Worm (Caenorhabditis elegans): ENCODE measurements around the gene tmbi-4.
"Not testable (repeated sequence)": the region's sequence is repeated elsewhere in the genome, so short reads cannot be mapped to it uniquely, and the experiment has no call there.

The tmbi-4 gene

DNA sequence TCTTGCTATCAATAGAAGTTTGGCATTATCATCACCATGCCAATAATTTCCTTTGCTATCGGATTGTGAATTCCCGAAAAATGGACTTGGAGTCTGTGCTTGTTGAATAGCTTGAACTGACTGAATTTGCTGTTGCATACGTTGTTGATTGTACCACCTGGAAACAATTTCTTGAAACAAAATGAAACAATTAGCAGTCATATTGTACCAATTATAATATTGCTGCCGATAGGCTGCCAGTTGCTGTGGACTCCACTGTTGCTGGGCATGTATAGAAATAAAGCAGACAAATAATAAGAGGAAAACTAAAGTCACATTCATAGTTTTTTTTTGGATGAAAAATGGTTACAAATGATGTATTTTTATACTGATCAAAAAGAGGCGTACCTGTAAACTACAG lies 16.4 kb downstream of the tmbi-4 start, which contains the start of gene B0563.10:
TSS of gene B0563.10 (minus strand) at position 325 of the 400 bp plus-strand sequence.
- no peak for TF ChIP-seq unc-62 (GFP tag; optimal IDR thresholded peaks at IDR 0.05)

ce11 chrX:9168239-9168638 lies 17.7 kb downstream of the tmbi-4 start, which contains the start of gene B0563.9:
B0563.9 (plus strand) TSS chrX:9168539.
- no peak for TF ChIP-seq unc-62 (GFP tag; optimal IDR thresholded peaks at IDR 0.05)

DNA sequence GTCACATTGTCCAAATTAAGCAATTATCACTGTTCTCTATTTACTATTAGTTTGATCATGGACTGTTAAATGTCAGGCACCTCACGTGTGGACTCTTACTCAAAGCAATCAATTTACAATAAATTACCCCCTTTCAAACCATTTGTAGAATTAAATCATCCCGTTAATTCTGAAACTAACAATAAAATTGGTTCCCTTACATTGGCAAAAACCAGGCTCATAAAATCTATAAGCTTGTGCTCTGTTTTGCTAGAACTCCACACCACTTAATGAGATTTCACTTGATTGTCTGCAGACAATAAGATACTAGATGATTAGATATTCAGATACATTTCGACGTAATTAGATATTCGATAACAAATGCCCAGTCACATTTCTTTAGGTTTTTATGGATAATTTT lies 19.6 kb downstream of the tmbi-4 start:
- no peak for TF ChIP-seq unc-62 (GFP tag; optimal IDR thresholded peaks at IDR 0.05)

ce11 chrX:9171241-9171640 lies 20.7 kb downstream of the tmbi-4 start, which contains the start of gene B0563.1:
B0563.1 (plus strand) TSS chrX:9171541.
- no peak for TF ChIP-seq unc-62 (GFP tag; optimal IDR thresholded peaks at IDR 0.05)

DNA sequence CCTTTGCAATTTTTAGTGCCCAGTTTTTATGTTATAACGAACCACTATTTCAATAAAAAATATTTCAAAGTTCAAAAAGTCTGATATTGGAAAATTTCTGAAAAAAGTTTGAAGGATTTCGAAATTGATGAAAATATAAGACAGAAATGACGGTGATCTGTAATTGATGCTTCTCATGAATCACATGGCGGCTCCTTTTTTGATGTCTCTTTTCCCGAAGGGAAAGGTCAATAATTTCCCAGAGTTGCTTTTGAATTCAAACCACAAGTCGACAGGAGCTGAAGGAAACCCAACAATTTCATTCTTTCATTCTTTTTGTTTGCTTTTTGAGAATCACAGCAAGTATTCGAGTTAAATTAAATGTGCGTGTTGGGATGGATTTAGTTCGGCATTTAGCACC lies 21.8 kb downstream of the tmbi-4 start, which contains the start of gene B0563.18:
TSS of gene B0563.18 (plus strand) at position 301 of the 400 bp plus-strand sequence.
- no peak for TF ChIP-seq unc-62 (GFP tag; optimal IDR thresholded peaks at IDR 0.05)

ce11 chrX:9172733-9173132 lies 22.2 kb downstream of the tmbi-4 start:
- TF ChIP-seq unc-62 (GFP tag; optimal IDR thresholded peaks at IDR 0.05): no peak

- no peak for TF ChIP-seq unc-62 (GFP tag; optimal IDR thresholded peaks at IDR 0.05)
Observed at ce11 chrX:9174409-9174808, 23.9 kb downstream of the tmbi-4 start, which contains the start of gene B0563.8. B0563.8 (minus strand) TSS chrX:9174509.

DNA sequence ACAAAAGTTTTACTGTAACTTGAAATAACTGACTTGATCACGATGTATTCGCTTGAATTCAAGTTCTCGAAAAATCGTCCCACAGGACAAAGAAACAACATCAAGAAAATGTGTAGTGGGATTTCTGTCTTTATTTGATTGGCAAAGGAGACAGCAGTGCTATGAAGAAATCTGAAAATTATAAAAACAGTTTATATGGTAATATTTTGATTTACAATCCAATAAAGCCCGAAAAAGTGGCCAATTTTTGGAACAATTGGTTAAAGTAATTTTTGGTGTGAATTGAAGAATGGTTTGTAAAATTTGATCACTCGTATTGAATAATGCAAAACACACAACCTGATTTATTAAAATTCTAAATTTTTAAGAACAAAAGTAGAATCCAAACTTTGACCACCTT lies 30.3 kb downstream of the tmbi-4 start, which contains the start of gene Y81B9A.4:
TSS of gene Y81B9A.4 (minus strand) at position 101 of the 400 bp plus-strand sequence.
- no peak for TF ChIP-seq unc-62 (GFP tag; optimal IDR thresholded peaks at IDR 0.05)

DNA sequence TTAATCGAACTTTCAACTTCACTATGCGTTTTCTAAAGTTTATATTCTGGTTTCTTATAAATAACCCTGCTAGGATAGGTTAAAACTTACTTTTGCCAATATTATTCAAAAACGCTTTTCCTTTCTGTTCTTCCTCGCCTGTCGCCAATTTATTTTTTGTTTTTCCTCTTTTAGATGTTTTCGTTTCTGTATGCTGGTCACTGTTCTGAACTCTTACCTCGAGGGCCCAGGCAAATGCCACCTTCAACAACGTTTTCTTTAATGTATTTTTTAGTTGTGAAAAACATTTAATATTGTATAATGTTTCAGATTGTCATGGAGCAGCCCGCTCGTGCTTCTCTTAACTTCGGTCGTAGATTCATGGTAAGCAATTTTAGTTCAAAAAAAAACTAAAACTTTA lies 31.6 kb downstream of the tmbi-4 start, which contains the start of gene Y81B9A.3:
TSS of gene Y81B9A.3 (plus strand) at position 301 of the 400 bp plus-strand sequence.
- no peak for TF ChIP-seq unc-62 (GFP tag; optimal IDR thresholded peaks at IDR 0.05)

ce11 chrX:9183836-9184235 lies 33.3 kb downstream of the tmbi-4 start, which contains the start of gene Y81B9A.2:
Y81B9A.2 (plus strand) TSS chrX:9184136.
- TF ChIP-seq unc-62 (GFP tag; optimal IDR thresholded peaks at IDR 0.05): no peak

DNA sequence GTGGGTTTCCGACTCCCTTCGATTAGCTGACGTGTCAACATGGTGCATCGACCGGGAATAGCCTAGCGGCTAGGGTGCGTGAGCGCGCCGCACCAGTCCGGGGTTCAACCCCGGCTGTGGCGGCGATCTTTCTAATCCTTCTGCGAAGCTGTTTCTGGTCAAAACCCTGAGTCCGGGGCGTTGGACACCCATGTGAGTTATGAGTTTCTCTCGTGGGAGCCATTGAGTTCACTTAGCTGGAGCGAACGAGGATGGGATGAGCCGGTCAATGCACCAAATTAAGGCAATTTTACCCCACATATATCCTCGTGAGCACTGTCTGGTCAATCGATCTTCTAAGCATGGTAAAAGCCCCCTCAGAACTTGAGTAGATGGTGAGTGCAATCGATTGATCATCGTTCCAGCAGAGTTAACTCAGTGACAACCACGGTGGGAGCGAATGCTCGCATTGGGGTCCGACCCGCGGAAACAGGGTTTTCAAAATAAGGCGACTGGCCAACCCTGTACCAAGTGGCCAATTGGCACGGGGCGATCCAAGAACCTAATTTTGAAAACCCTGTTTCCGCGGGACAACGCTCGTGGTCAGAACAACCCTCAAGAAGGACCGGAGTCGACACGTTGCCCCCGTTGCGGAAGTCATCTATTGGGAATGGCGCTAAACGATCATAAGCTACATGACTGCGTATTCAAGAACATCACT lies 41.5 kb downstream of the tmbi-4 start, which contains the start of gene Y81B9A.1:
TSS of gene Y81B9A.1 (plus strand) at position 650 of the 700 bp plus-strand sequence.
- no peak for TF ChIP-seq unc-62 (GFP tag; optimal IDR thresholded peaks at IDR 0.05)

DNA sequence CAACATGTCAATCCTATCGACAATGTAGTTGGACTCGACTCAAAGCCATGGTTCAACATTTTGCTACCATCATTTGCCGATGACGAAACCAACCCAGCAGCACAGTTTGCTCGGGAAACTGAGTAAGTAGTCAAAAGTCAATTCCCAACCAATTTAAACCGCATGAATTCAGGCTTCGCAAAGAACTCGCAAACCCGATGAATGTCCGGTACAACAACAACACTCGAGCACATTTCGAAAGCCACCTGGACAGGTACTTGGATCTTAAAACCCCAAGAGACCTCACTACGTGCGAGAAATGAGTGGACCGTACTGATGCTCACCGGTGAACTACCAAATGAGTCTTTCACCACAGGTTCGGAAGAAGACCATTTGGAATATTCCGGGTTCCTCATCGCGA lies 43.6 kb downstream of the tmbi-4 start:
- no peak for TF ChIP-seq unc-62 (GFP tag; optimal IDR thresholded peaks at IDR 0.05)

- no peak for TF ChIP-seq unc-62 (GFP tag; optimal IDR thresholded peaks at IDR 0.05)
Observed at ce11 chrX:9195375-9196098, 45.0 kb downstream of the tmbi-4 start.

DNA sequence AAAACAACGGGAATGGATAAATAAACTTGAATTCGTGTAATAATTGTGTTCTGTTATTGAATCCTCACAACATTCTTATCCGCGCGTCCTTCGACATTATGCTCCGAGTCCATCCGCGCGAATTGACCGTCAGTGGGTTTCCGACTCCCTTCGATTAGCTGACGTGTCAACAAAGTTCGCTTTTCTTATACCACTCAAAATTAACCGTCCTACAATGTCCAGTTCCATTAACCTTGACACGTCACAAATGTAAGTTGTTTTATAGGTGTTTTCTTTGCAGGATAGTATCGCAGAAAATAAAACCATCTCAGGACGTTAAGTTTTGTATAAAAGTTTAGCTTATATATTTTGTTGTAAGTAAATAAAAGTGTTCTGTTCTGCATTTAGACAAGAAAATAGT lies 53.0 kb downstream of the tmbi-4 start, which contains the start of gene crb-3:
TSS of gene crb-3 (plus strand) at position 301 of the 400 bp plus-strand sequence.
- not testable (repeated sequence) for TF ChIP-seq unc-62 (GFP tag; optimal IDR thresholded peaks at IDR 0.05)

- no peak for TF ChIP-seq unc-62 (GFP tag; optimal IDR thresholded peaks at IDR 0.05)
Observed at ce11 chrX:9204986-9205385, 54.5 kb downstream of the tmbi-4 start.

DNA sequence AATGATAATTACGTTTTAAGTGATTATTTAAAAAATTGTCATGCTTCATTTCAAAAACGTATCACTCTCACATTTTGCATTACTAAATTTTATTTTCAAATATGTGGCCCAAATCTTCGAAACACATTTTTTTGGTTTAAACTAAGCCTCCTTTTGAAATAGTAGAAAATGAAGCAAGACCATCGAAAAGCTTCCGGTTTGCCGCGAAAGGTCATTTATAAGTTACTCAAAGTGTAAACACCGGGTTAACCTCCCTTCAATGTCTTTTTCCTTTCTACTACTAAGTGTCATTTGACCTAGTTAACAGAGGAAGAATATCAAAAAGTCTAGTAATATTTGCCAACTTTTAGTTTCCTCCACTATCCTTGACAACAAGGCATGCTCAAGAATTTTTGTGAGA lies 56.2 kb downstream of the tmbi-4 start:
- no peak for TF ChIP-seq unc-62 (GFP tag; optimal IDR thresholded peaks at IDR 0.05)

Measured in whole organism, dauer.